Worm (Caenorhabditis elegans): ENCODE results near the gene fkh-9.
A peak's percentile ranks its signal among the peaks of the same experiment; 100 is the strongest.

Gene fkh-9

DNA sequence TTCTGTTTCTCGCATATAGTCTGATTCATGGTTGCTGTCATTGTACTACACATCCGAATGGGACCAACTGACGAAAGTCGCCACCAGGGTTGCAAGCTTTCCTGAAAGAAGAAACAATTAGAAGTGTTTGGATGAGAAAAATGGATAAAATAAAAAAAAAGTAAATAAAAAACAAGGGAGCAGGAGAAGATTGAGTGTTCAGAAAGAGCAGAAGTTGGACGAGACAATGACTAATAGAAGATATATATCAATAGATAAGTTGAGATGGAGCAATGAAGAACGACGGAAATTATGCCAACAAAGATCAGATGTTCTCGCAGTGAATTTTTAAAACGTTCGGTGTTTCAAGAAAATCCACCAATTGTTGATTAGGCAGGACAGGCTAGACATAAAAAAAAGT lies at the start of gene fkh-9:
fkh-9 (minus strand) TSS at position 101 of the 400 bp plus-strand sequence.
- no peak for TF ChIP-seq lsy-12 (tag; optimal IDR thresholded peaks at IDR 0.05)
- TF ChIP-seq nhr-23 (tag; optimal IDR thresholded peaks at IDR 0.05) = no peak
- TF ChIP-seq egl-5 (tag; optimal IDR thresholded peaks at IDR 0.05) = no peak
- TF ChIP-seq pha-4 (tag; optimal IDR thresholded peaks at IDR 0.05) = no peak
- no peak for TF ChIP-seq fkh-10 (GFP tag; optimal IDR thresholded peaks at IDR 0.05)
- no peak for TF ChIP-seq hmg-11 (tag; optimal IDR thresholded peaks at IDR 0.05)
- TF ChIP-seq ceh-82 (tag; optimal IDR thresholded peaks at IDR 0.05) = no peak
- no peak for TF ChIP-seq eor-1 (tag; optimal IDR thresholded peaks at IDR 0.05)
- TF ChIP-seq nhr-12 (tag; optimal IDR thresholded peaks at IDR 0.05) = no peak
- TF ChIP-seq nhr-77 (tag; optimal IDR thresholded peaks at IDR 0.05) = no peak
- TF ChIP-seq unc-39 (tag; optimal IDR thresholded peaks at IDR 0.05) = no peak
- TF ChIP-seq zag-1 (tag; optimal IDR thresholded peaks at IDR 0.05) = no peak
- TF ChIP-seq unc-62 (GFP tag; optimal IDR thresholded peaks at IDR 0.05) = no peak

DNA sequence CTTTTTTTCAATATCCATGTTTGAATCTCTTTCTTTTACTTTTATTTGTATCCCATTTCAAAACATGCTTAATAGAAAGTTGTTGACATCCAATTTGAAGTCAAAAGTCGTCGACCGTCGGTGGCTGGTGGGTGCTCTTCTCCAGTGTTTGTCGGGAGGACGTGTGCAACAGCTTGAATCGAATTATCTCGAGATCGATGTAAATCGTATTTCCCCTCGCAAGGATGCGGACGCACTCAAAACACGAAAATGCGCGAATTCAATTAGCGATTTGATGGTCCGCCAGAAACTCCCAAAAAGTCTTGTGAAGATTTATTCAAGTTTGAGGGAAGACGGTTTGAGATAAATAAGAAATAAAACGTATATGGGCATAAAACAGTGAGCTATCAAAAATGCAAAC lies 49.0 kb upstream of the fkh-9 start:
- TF ChIP-seq nhr-23 (tag; optimal IDR thresholded peaks at IDR 0.05) (no peak), fkh-10 (GFP tag; optimal IDR thresholded peaks at IDR 0.05) (peak; percentile 15)

DNA sequence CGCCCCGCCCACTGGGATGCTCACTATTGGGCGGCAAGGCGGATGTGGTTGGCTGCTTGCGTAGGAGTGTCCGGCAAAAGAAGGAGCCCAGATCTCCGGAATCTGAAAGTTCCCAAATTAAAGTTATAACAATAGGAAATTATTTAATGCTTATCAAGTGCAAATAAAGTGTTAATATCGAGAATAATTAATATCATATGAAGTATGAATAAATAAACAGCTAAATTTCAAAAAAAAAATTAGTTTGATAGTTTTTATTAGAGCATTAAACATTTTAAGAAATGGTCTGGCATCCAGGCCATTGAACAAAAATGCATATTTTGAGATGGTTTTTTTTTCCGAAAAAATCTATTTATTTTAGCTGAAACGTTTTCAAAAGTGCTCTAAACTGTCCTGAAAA lies 46.7 kb upstream of the fkh-9 start, which contains the start of gene lim-4:
lim-4 (minus strand) TSS at position 101 of the 400 bp plus-strand sequence.
- TF ChIP-seq unc-39 (tag; optimal IDR thresholded peaks at IDR 0.05) (no peak), nhr-43 (tag; optimal IDR thresholded peaks at IDR 0.05; ENCODE audit: poor library complexity, severe bottlenecking) (no peak), nfya-1 (tag; optimal IDR thresholded peaks at IDR 0.05; ENCODE audit: insufficient read depth) (peak; percentile 67)

DNA sequence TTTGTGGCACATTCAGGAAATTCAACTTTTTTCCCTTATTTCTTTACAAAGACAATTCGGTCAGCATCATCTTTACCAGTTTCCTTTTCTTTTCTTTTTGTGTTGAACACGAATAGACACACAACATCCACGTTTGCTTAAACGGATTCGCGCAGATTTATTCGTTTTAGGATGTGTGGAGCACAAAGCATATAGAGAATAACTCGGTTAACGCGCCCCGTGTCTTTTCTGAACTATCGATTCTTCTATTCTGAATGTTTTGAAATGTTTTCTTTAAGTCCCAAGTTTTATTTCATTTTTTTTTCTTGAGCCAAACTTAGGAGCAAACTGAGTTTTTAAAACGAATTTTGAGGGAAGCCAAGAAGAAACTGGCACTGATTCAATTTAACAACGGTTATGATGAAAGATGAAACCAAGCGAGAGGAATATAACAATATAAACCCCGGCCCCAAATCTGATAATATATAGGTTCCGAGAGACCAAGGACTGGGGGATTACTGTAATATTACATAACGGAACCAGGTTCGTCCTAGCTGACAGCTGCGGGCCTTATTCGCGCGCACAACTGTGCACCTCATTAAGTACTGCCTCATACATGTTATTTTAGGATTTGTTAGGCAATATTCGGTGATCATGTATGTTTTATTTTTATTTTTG lies 44.9 kb upstream of the fkh-9 start:
- TF ChIP-seq pqm-1 (tag; optimal IDR thresholded peaks at IDR 0.05) = no peak
- no peak for TF ChIP-seq sea-2 (GFP tag; optimal IDR thresholded peaks at IDR 0.05)
- TF ChIP-seq nhr-43 (tag; optimal IDR thresholded peaks at IDR 0.05; ENCODE audit: poor library complexity, severe bottlenecking) = no peak
- TF ChIP-seq nhr-12 (tag; optimal IDR thresholded peaks at IDR 0.05) = no peak
- peak; percentile 51 for TF ChIP-seq fkh-10 (GFP tag; optimal IDR thresholded peaks at IDR 0.05)
- no peak for TF ChIP-seq ceh-28 (tag; optimal IDR thresholded peaks at IDR 0.05)
- TF ChIP-seq unc-62 (GFP tag; optimal IDR thresholded peaks at IDR 0.05) = no peak

DNA sequence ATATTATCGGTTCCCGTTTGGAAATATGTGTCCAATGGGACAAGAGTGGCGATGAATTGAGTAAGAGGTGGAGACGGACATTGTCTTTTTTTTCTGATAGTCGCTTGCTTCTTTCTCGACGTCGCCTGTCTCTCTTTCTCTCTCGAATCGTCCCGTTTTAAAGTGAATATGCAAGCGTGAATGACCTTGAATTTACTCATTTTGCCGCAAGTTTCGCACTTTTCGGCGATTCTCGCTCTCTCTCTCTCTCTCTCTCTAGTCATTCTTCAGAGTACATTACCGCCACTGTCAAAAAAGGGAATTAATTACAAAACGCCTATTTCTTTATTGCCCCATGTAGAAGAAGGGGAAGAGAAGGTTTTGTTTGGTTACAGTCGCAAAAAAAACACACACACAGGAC lies 41.0 kb upstream of the fkh-9 start:
- peak; percentile 92 for TF ChIP-seq nhr-25 (tag; optimal IDR thresholded peaks at IDR 0.05)
- TF ChIP-seq nhr-77 (tag; optimal IDR thresholded peaks at IDR 0.05) = no peak

DNA sequence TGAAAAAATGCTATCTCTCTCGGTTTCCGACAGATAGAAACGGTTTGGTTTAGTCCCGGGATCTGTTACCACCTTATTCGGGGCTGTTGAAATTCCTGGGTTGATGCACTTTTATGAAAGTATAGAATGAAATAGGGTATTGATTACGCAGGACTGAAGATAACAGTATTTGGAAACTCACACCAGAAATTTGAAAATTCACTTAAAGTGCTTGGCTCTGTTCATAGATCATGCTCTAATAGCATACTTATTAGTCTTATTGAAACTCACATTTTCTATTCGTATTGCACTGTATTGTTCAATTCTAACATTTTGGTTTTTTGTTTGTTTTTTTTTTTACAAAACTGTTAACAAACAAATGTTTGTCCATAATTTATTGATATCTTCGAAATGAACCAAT lies 39.4 kb upstream of the fkh-9 start:
- TF ChIP-seq nhr-237 (tag; optimal IDR thresholded peaks at IDR 0.05) (no peak), elt-3 (tag; optimal IDR thresholded peaks at IDR 0.05) (no peak), nhr-12 (tag; optimal IDR thresholded peaks at IDR 0.05) (no peak), unc-39 (tag; optimal IDR thresholded peaks at IDR 0.05) (no peak), mdl-1 (tag; optimal IDR thresholded peaks at IDR 0.05) (no peak), jun-1 (tag; optimal IDR thresholded peaks at IDR 0.05) (no peak), zag-1 (tag; optimal IDR thresholded peaks at IDR 0.05) (no peak), nhr-28 (tag; optimal IDR thresholded peaks at IDR 0.05) (no peak)

DNA sequence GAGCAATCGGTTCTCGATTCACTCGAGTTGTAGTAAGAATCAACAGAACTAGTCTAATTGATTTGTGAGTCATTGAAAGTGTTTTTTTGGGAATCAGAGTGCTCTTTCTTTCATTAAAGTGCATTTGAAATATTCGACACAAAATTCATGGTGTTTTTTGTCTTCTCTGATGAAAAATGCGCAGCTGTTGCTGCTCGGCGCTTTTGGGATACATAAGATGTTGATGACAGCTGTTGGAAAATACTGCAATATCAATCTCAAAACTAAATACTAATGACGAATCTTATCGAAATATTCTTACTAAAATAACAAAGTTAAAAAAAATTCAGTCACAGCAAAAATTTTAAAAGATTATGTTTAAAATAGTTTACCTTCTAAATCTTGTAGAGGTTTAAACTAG lies 34.5 kb upstream of the fkh-9 start:
- TF ChIP-seq nhr-67 (tag; optimal IDR thresholded peaks at IDR 0.05) = no peak

DNA sequence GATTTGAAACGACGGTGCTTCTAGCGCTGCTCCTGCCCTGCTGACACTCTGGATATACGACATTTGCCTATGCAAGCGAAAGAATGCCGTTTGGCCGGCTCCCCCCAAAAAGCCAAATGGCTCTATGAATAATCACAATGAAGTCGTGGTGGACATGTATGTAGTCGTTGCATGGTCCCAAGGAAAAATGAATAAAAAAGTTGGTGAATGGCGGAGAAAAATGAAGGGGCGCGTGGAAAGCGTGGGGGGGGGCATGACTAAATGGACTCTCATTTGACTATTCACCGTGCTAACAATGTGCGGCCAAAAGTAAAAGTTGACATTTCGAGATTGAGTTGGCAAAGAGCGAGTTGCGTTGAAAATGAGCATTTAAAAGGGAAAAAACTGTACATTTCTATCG lies 32.7 kb upstream of the fkh-9 start:
- TF ChIP-seq nfya-1 (tag; optimal IDR thresholded peaks at IDR 0.05; ENCODE audit: insufficient read depth) = no peak
- TF ChIP-seq elt-3 (tag; optimal IDR thresholded peaks at IDR 0.05) = no peak
- TF ChIP-seq nhr-237 (tag; optimal IDR thresholded peaks at IDR 0.05) = no peak
- no peak for TF ChIP-seq pqm-1 (tag; optimal IDR thresholded peaks at IDR 0.05)
- TF ChIP-seq skn-1 (tag; optimal IDR thresholded peaks at IDR 0.05) = no peak
- TF ChIP-seq elt-1 (tag; optimal IDR thresholded peaks at IDR 0.05) = no peak
- no peak for TF ChIP-seq lsy-12 (tag; optimal IDR thresholded peaks at IDR 0.05)
- no peak for TF ChIP-seq tbx-2 (tag; optimal IDR thresholded peaks at IDR 0.05)
- no peak for TF ChIP-seq pha-4 (tag; optimal IDR thresholded peaks at IDR 0.05)
- TF ChIP-seq fkh-10 (GFP tag; optimal IDR thresholded peaks at IDR 0.05) = no peak
- no peak for TF ChIP-seq fos-1 (tag; optimal IDR thresholded peaks at IDR 0.05)
- TF ChIP-seq ceh-82 (tag; optimal IDR thresholded peaks at IDR 0.05) = no peak
- no peak for TF ChIP-seq R02D3.7 (tag; optimal IDR thresholded peaks at IDR 0.05)
- no peak for TF ChIP-seq zag-1 (tag; optimal IDR thresholded peaks at IDR 0.05)
- TF ChIP-seq lin-39 (tag; optimal IDR thresholded peaks at IDR 0.05) = no peak
- no peak for TF ChIP-seq ztf-4 (tag; optimal IDR thresholded peaks at IDR 0.05)
- no peak for TF ChIP-seq mdl-1 (tag; optimal IDR thresholded peaks at IDR 0.05)
- no peak for TF ChIP-seq sea-2 (GFP tag; optimal IDR thresholded peaks at IDR 0.05)

All from whole organism, L3 larva.